Fruit fly (Drosophila melanogaster) whole organism, prepupa: Measurements from ENCODE around the gene eIF5.

Experiments
- Blimp-1 ChIP-seq: fragments of 200-800 bp; sonication (Bioruptor generic); optimal IDR thresholded peaks from 3 replicates; lab custom pipeline; 2017; ENCODE audit warnings: missing biosample characterization, missing genetic modification characterization, mild to moderate bottlenecking, moderate library complexity, missing genetic modification reagents
- CG10631 ChIP-seq: fragments of 200-800 bp; sonication (Bioruptor generic); optimal IDR thresholded peaks from 2 replicates; lab custom pipeline; 2016; ENCODE audit warnings: missing biosample characterization, missing genetic modification characterization
- CG11902 ChIP-seq: fragments of 200-800 bp; sonication (Bioruptor generic); optimal IDR thresholded peaks from 3 replicates; lab custom pipeline; 2016; ENCODE audit warnings: missing biosample characterization, missing genetic modification characterization
- CG1621 ChIP-seq: fragments of 200-800 bp; sonication (Bioruptor generic); optimal IDR thresholded peaks from 3 replicates; lab custom pipeline; 2018; ENCODE audit warnings: missing biosample characterization, mild to moderate bottlenecking, missing genetic modification characterization
- CG16779 ChIP-seq: fragments of 200-800 bp; sonication (Bioruptor generic); optimal IDR thresholded peaks from 3 replicates; lab custom pipeline; 2017; ENCODE audit warnings: missing biosample characterization, mild to moderate bottlenecking, missing genetic modification characterization
- CG32006 ChIP-seq: fragments of 200-800 bp; sonication (Bioruptor generic); optimal IDR thresholded peaks from 3 replicates; lab custom pipeline; 2017; ENCODE audit warnings: missing biosample characterization, mild to moderate bottlenecking, missing genetic modification characterization
- CG34406 ChIP-seq: fragments of 200-800 bp; sonication (Bioruptor generic); optimal IDR thresholded peaks from 3 replicates; lab custom pipeline; 2016; ENCODE audit warnings: missing biosample characterization, missing genetic modification characterization
- CG3919 ChIP-seq: fragments of 200-800 bp; sonication (Bioruptor generic); optimal IDR thresholded peaks from 3 replicates; lab custom pipeline; 2016; ENCODE audit warnings: missing biosample characterization, missing genetic modification characterization
- CG6163 ChIP-seq: fragments of 200-800 bp; sonication (Bioruptor generic); IDR thresholded peaks from 3 replicates; pipeline ENCODE4 v1.3.6; 2022; ENCODE audit warnings: missing biosample characterization, missing genetic modification characterization
- CG6808 ChIP-seq: fragments of 200-800 bp; sonication (Bioruptor generic); optimal IDR thresholded peaks from 3 replicates; lab custom pipeline; 2017; ENCODE audit warnings: missing biosample characterization, missing genetic modification characterization, mild to moderate bottlenecking, moderate library complexity, missing genetic modification reagents
- CG6854 ChIP-seq: fragments of 200-800 bp; sonication (Bioruptor generic); optimal IDR thresholded peaks from 2 replicates; lab custom pipeline; 2017; ENCODE audit warnings: missing biosample characterization, mild to moderate bottlenecking, missing genetic modification characterization
- CG7368 ChIP-seq: fragments of 200-800 bp; sonication (Bioruptor generic); optimal IDR thresholded peaks from 3 replicates; lab custom pipeline; 2016; ENCODE audit warnings: missing biosample characterization, missing genetic modification characterization
- CG8319 ChIP-seq: fragments of 200-800 bp; sonication (Bioruptor generic); optimal IDR thresholded peaks from 3 replicates; lab custom pipeline; 2016; ENCODE audit warnings: missing biosample characterization, missing genetic modification characterization
- Eip78C ChIP-seq: fragments of 200-800 bp; sonication (Bioruptor generic); peaks from one replicate; lab custom pipeline; 2016; ENCODE audit warnings: missing biosample characterization, missing genetic modification characterization
- Ets21C ChIP-seq: fragments of 200-800 bp; sonication (Bioruptor generic); optimal IDR thresholded peaks from 3 replicates; lab custom pipeline; 2016; ENCODE audit warnings: missing biosample characterization, missing genetic modification characterization
- Ets96B ChIP-seq: fragments of 200-800 bp; optimal IDR thresholded peaks from 2 replicates; lab custom pipeline; 2019; ENCODE audit warnings: missing biosample characterization, mild to moderate bottlenecking, missing genetic modification characterization, moderate library complexity
- Hr38 ChIP-seq: sonication (Bioruptor generic); optimal IDR thresholded peaks from 2 replicates; lab custom pipeline; 2016; ENCODE audit warnings: missing biosample characterization, missing genetic modification characterization
- Hr39 ChIP-seq: fragments of 200-800 bp; sonication (Bioruptor generic); optimal IDR thresholded peaks from 2 replicates; lab custom pipeline; 2016; ENCODE audit warnings: missing biosample characterization, missing genetic modification characterization
- Hr4 ChIP-seq: fragments of 200-800 bp; sonication (Bioruptor generic); optimal IDR thresholded peaks from 3 replicates; lab custom pipeline; 2016; ENCODE audit warnings: missing biosample characterization, missing genetic modification characterization
- Lpt ChIP-seq: fragments of 200-800 bp; sonication (Bioruptor generic); optimal IDR thresholded peaks from 3 replicates; lab custom pipeline; 2016; ENCODE audit warnings: missing biosample characterization, missing genetic modification characterization
- Met ChIP-seq: fragments of 200-800 bp; sonication (Bioruptor generic); optimal IDR thresholded peaks from 3 replicates; lab custom pipeline; 2016; ENCODE audit warnings: missing biosample characterization, missing genetic modification characterization
- Smox ChIP-seq: fragments of 200-800 bp; sonication (Bioruptor generic); optimal IDR thresholded peaks from 3 replicates; lab custom pipeline; 2016; ENCODE audit warnings: missing biosample characterization, missing genetic modification characterization
- Sox102F ChIP-seq: fragments of 200-800 bp; sonication (Bioruptor generic); optimal IDR thresholded peaks from 2 replicates; lab custom pipeline; 2016; ENCODE audit warnings: missing biosample characterization, mild to moderate bottlenecking, missing genetic modification characterization
- Sox14 ChIP-seq: fragments of 200-800 bp; sonication (Bioruptor generic); optimal IDR thresholded peaks from 3 replicates; lab custom pipeline; 2016; ENCODE audit warnings: missing biosample characterization, missing genetic modification characterization
- achi ChIP-seq: fragments of 200-800 bp; sonication (Bioruptor generic); optimal IDR thresholded peaks from 3 replicates; lab custom pipeline; 2016; ENCODE audit warnings: missing biosample characterization, missing genetic modification characterization
- acj6 ChIP-seq: fragments of 200-800 bp; sonication (Bioruptor generic); optimal IDR thresholded peaks from 3 replicates; lab custom pipeline; 2016; ENCODE audit warnings: missing biosample characterization, missing genetic modification characterization
- dsx ChIP-seq: fragments of 200-800 bp; optimal IDR thresholded peaks from 3 replicates; lab custom pipeline; 2019; ENCODE audit warnings: missing biosample characterization, mild to moderate bottlenecking, missing genetic modification characterization, moderate library complexity; ENCODE audit not compliant: poor library complexity, severe bottlenecking
- esn ChIP-seq: fragments of 200-800 bp; sonication (Bioruptor generic); optimal IDR thresholded peaks from 2 replicates; lab custom pipeline; 2016; ENCODE audit warnings: missing biosample characterization, mild to moderate bottlenecking, missing genetic modification characterization, moderate library complexity
- fd85E ChIP-seq: fragments of 200-800 bp; sonication (Bioruptor generic); optimal IDR thresholded peaks from 3 replicates; lab custom pipeline; 2016; ENCODE audit warnings: missing biosample characterization, missing genetic modification characterization
- fkh ChIP-seq: fragments of 200-800 bp; sonication (Bioruptor generic); optimal IDR thresholded peaks from 3 replicates; lab custom pipeline; 2017; ENCODE audit warnings: missing biosample characterization, mild to moderate bottlenecking, missing genetic modification characterization, moderate library complexity
- lz ChIP-seq: fragments of 200-800 bp; sonication (Bioruptor generic); optimal IDR thresholded peaks from 3 replicates; lab custom pipeline; 2016; ENCODE audit warnings: missing biosample characterization, missing genetic modification characterization
- spab ChIP-seq: fragments of 200-800 bp; sonication (Bioruptor generic); optimal IDR thresholded peaks from 2 replicates; lab custom pipeline; 2017; ENCODE audit warnings: missing biosample characterization, mild to moderate bottlenecking, missing genetic modification characterization, missing genetic modification reagents
- svp ChIP-seq: fragments of 200-800 bp; sonication (Bioruptor generic); peaks from one replicate; lab custom pipeline; 2016; ENCODE audit warnings: missing biosample characterization, missing genetic modification characterization
- topi ChIP-seq: fragments of 200-800 bp; sonication (Bioruptor generic); optimal IDR thresholded peaks from 3 replicates; lab custom pipeline; 2016; ENCODE audit warnings: missing biosample characterization, missing genetic modification characterization
- vri ChIP-seq: fragments of 200-800 bp; sonication (Bioruptor generic); optimal IDR thresholded peaks from 3 replicates; lab custom pipeline; 2016; ENCODE audit warnings: missing biosample characterization, mild to moderate bottlenecking, missing genetic modification characterization

eIF5 gene

DNA sequence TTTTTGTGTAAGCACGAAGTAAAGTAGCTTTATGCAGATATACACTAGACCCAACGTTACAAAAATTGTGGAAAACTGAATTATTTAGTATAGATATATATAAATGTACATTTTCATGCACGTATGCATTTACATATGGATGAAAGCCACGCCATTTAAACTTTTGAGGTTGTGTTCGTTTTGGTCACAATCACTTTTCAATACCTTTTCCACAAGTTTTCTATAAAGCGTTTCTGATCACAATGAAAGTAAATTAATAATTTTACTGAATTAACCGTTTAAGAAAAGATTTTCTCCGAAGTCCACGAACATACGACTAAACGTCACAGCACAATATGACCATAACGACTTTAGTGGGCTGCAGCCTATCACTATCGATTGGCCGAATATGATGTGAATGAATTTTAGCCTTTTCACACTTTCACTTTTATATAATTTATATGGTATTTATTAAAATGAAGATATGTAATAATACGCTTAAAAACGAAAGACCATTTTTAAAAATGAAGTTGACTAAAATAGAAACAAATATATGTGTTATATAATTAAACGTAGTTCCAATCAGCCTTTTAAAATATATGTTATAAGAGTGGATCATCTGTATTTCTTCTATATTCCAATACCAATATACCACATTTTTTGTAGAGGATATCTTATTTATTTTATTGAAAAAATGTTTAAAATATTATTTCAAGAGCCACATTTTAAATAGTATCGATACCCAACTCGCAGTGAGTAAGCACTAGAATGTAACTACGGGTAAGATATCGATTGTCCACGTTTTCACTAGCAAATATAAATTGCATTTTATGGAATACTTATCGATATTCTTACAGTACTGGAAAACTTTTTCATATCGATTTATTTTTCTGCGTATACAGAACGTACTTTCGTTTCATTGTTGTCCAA is at the start of gene eIF5, which contains the start of the genes CG46312 and exd:
Gene eIF5, minus strand, starts transcription at position 357 of the 909 bp plus-strand sequence.
Gene CG46312, minus strand, starts transcription at position 357 of the 909 bp plus-strand sequence.
Gene exd, plus strand, starts transcription at position 851 of the 909 bp plus-strand sequence.
- TF ChIP-seq Eip78C (GFP tag; lab: Kevin White, UChicago) = peak; percentile 21
- TF ChIP-seq CG11902 (GFP tag; lab: Kevin White, UChicago) = no peak
- TF ChIP-seq acj6 (GFP tag; lab: Kevin White, UChicago) = no peak
- TF ChIP-seq CG7368 = no peak
- TF ChIP-seq Met = no peak
- TF ChIP-seq esn = no peak
- peak; percentile 17 for TF ChIP-seq CG10631 (GFP tag; lab: Kevin White, UChicago)
- peak; percentile 1 for TF ChIP-seq achi (GFP tag; lab: Kevin White, UChicago)
- no peak for TF ChIP-seq CG3919 (GFP tag; lab: Kevin White, UChicago)

- no peak for TF ChIP-seq Ets96B (tag; lab: Kevin White, UChicago)
- no peak for TF ChIP-seq Ets21C (GFP tag; lab: Kevin White, UChicago)
- TF ChIP-seq vri (GFP tag; lab: Kevin White, UChicago) = no peak
- TF ChIP-seq CG6854 = no peak
- TF ChIP-seq CG6808 (GFP tag; lab: Kevin White, UChicago) = no peak
- TF ChIP-seq dsx (GFP tag; lab: Kevin White, UChicago) = no peak
- no peak for TF ChIP-seq Hr4
- no peak for TF ChIP-seq CG8319
- no peak for TF ChIP-seq CG3919 (GFP tag; lab: Kevin White, UChicago)
- no peak for TF ChIP-seq CG6163 (GFP tag; lab: Robert Waterston, UW)
- no peak for TF ChIP-seq Hr39
- TF ChIP-seq CG7368 = no peak
- TF ChIP-seq CG11902 (GFP tag; lab: Kevin White, UChicago) = no peak
- no peak for TF ChIP-seq fkh
- TF ChIP-seq spab (GFP tag; lab: Kevin White, UChicago) = no peak
- TF ChIP-seq Lpt (GFP tag; lab: Kevin White, UChicago) = no peak
- TF ChIP-seq Hr38 (GFP tag; lab: Kevin White, UChicago) = no peak
- TF ChIP-seq svp (GFP tag; lab: Kevin White, UChicago) = no peak
- no peak for TF ChIP-seq fd85E
- TF ChIP-seq Sox102F = no peak
- TF ChIP-seq, all 60 proteins: peak for 0
Measured at dm6 chrX:16008814-16009213, 17.0 kb upstream of the eIF5 start, which contains the start of gene Muc14A. Gene Muc14A, plus strand, starts transcription at chrX:16009114.

dm6 chrX:16005551-16006197 is 13.9 kb upstream of the eIF5 start, which contains the start of the genes vap and CG12698:
Gene vap, minus strand, starts transcription at chrX:16005812.
Gene CG12698, plus strand, starts transcription at chrX:16006147.
- no peak for TF ChIP-seq CG10631 (GFP tag; lab: Kevin White, UChicago)
- TF ChIP-seq topi = peak; percentile 6
- no peak for TF ChIP-seq Smox (GFP tag; lab: Kevin White, UChicago)
- TF ChIP-seq acj6 (GFP tag; lab: Kevin White, UChicago) = no peak
- no peak for TF ChIP-seq CG1621 (tag; lab: Kevin White, UChicago)
- TF ChIP-seq spab (GFP tag; lab: Kevin White, UChicago) = no peak
- no peak for TF ChIP-seq Blimp-1
- peak; percentile 76 for TF ChIP-seq Eip78C (GFP tag; lab: Kevin White, UChicago)
- TF ChIP-seq svp (GFP tag; lab: Kevin White, UChicago) = peak; percentile 47
- TF ChIP-seq esn = peak; percentile 12
- peak; percentile 8 for TF ChIP-seq lz (GFP tag; lab: Kevin White, UChicago)
- no peak for TF ChIP-seq CG16779 (tag; lab: Kevin White, UChicago)
- no peak for TF ChIP-seq CG34406 (GFP tag; lab: Kevin White, UChicago)
- peak; percentile 10 for TF ChIP-seq Sox14 (GFP tag; lab: Kevin White, UChicago)
- no peak for TF ChIP-seq CG32006
- TF ChIP-seq vri (GFP tag; lab: Kevin White, UChicago) = no peak
